Fruit fly (Drosophila melanogaster) whole organism, embryonic: ENCODE measurements around the gene edin.

ENCODE experiments used
- ATbp ChIP-seq: fragments of 200-800 bp; sonication (Bioruptor generic); optimal IDR thresholded peaks from 2 replicates; lab custom pipeline; 2017; ENCODE audit warnings: missing biosample characterization, mild to moderate bottlenecking, missing genetic modification characterization, missing genetic modification reagents
- Blimp-1 ChIP-seq: fragments of 200-800 bp; sonication (Bioruptor generic); optimal IDR thresholded peaks from 3 replicates; lab custom pipeline; 2018; ENCODE audit warnings: missing biosample characterization, missing genetic modification characterization, mild to moderate bottlenecking, moderate library complexity, missing genetic modification reagents
- CG10462 ChIP-seq: fragments of 200-800 bp; sonication (Bioruptor generic); optimal IDR thresholded peaks from 2 replicates; lab custom pipeline; 2016; ENCODE audit warnings: missing biosample characterization, missing genetic modification characterization
- CG12155 ChIP-seq: fragments of 200-800 bp; sonication (Bioruptor generic); optimal IDR thresholded peaks from 3 replicates; lab custom pipeline; 2016; ENCODE audit warnings: missing biosample characterization, missing genetic modification characterization
- CG12219 ChIP-seq: fragments of 200-800 bp; sonication (Bioruptor generic); optimal IDR thresholded peaks from 3 replicates; lab custom pipeline; 2018; ENCODE audit warnings: missing biosample characterization, mild to moderate bottlenecking, missing genetic modification characterization
- CG15011 ChIP-seq: fragments of 200-800 bp; sonication (Bioruptor generic); optimal IDR thresholded peaks from 3 replicates; lab custom pipeline; 2018; ENCODE audit warnings: missing biosample characterization, mild to moderate bottlenecking, missing genetic modification characterization
- CG16813 ChIP-seq: fragments of 200-800 bp; sonication (Bioruptor generic); IDR thresholded peaks from 3 replicates; pipeline ENCODE4 v1.3.6; 2022; ENCODE audit warnings: missing biosample characterization, missing genetic modification characterization; ENCODE audit not compliant: partially characterized antibody
- CG17186 ChIP-seq: fragments of 200-800 bp; sonication (Bioruptor generic); optimal IDR thresholded peaks from 3 replicates; lab custom pipeline; 2017; ENCODE audit warnings: missing biosample characterization, missing genetic modification reagents, missing genetic modification characterization
- CG17385 ChIP-seq: fragments of 200-800 bp; sonication (Bioruptor generic); optimal IDR thresholded peaks from 3 replicates; lab custom pipeline; 2018; ENCODE audit warnings: missing biosample characterization, mild to moderate bottlenecking, missing genetic modification characterization
- CG2199 ChIP-seq: fragments of 200-800 bp; sonication (Bioruptor generic); IDR thresholded peaks from 3 replicates; pipeline ENCODE4 v1.3.6; 2022; ENCODE audit warnings: missing biosample characterization, missing genetic modification characterization
- CG3281 ChIP-seq: fragments of 200-800 bp; sonication (Bioruptor generic); optimal IDR thresholded peaks from 3 replicates; lab custom pipeline; 2017; ENCODE audit warnings: missing biosample characterization, mild to moderate bottlenecking, missing genetic modification characterization
- CG33213 ChIP-seq: fragments of 200-800 bp; sonication (Bioruptor generic); optimal IDR thresholded peaks from 3 replicates; lab custom pipeline; 2016; ENCODE audit warnings: missing biosample characterization, missing genetic modification characterization
- CG34376 ChIP-seq: fragments of 200-800 bp; sonication (Bioruptor generic); optimal IDR thresholded peaks from 2 replicates; lab custom pipeline; 2018; ENCODE audit warnings: missing biosample characterization, mild to moderate bottlenecking, missing genetic modification characterization
- CG4707 ChIP-seq: fragments of 200-800 bp; sonication (Bioruptor generic); optimal IDR thresholded peaks from 2 replicates; lab custom pipeline; 2018; ENCODE audit warnings: missing biosample characterization, mild to moderate bottlenecking, missing genetic modification characterization, moderate library complexity
- CG4820 ChIP-seq: fragments of 200-800 bp; sonication (Bioruptor generic); optimal IDR thresholded peaks from 3 replicates; lab custom pipeline; 2016; ENCODE audit warnings: missing biosample characterization, missing genetic modification characterization
- CG6254 ChIP-seq: fragments of 200-800 bp; sonication (Bioruptor generic); optimal IDR thresholded peaks from 3 replicates; lab custom pipeline; 2017; ENCODE audit warnings: mild to moderate bottlenecking, missing biosample characterization, missing genetic modification reagents, missing genetic modification characterization
- CG7271 ChIP-seq: fragments of 200-800 bp; sonication (Bioruptor generic); optimal IDR thresholded peaks from 2 replicates; lab custom pipeline; 2018; ENCODE audit warnings: missing biosample characterization, mild to moderate bottlenecking, missing genetic modification characterization, moderate library complexity
- CG9727 ChIP-seq: fragments of 200-800 bp; sonication (Bioruptor generic); optimal IDR thresholded peaks from 3 replicates; lab custom pipeline; 2017; ENCODE audit warnings: missing biosample characterization, mild to moderate bottlenecking, missing genetic modification characterization
- CkIIα-i1 ChIP-seq: fragments of 200-800 bp; sonication (Bioruptor generic); IDR thresholded peaks from 2 replicates; pipeline ENCODE4 v1.3.6; 2022; ENCODE audit warnings: missing biosample characterization, missing genetic modification characterization
- D19B ChIP-seq: fragments of 200-800 bp; sonication (Bioruptor generic); optimal IDR thresholded peaks from 2 replicates; lab custom pipeline; 2017; ENCODE audit warnings: missing biosample characterization, mild to moderate bottlenecking, missing genetic modification characterization
- Deaf1 ChIP-seq: fragments of 200-800 bp; optimal IDR thresholded peaks from 3 replicates; lab custom pipeline; 2019; ENCODE audit warnings: missing biosample characterization, mild to moderate bottlenecking, missing genetic modification characterization, moderate library complexity
- Lhr ChIP-seq: fragments of 200-800 bp; sonication (Bioruptor generic); optimal IDR thresholded peaks from 3 replicates; lab custom pipeline; 2017; ENCODE audit warnings: mild to moderate bottlenecking, missing biosample characterization, missing genetic modification reagents, missing genetic modification characterization
- Max ChIP-seq: fragments of 200-800 bp; sonication (Bioruptor generic); optimal IDR thresholded peaks from 2 replicates; lab custom pipeline; 2016; ENCODE audit warnings: missing biosample characterization, mild to moderate bottlenecking, missing genetic modification characterization
- Mes4 ChIP-seq: fragments of 200-800 bp; sonication (Bioruptor generic); optimal IDR thresholded peaks from 2 replicates; lab custom pipeline; 2016; ENCODE audit warnings: missing biosample characterization, missing genetic modification characterization
- Nf-YA ChIP-seq: fragments of 200-800 bp; sonication (Bioruptor generic); IDR thresholded peaks from 2 replicates; pipeline ENCODE4 v1.3.6; 2022; ENCODE audit warnings: missing biosample characterization, missing genetic modification characterization
- Sin3A ChIP-seq: fragments of >200 bp; optimal IDR thresholded peaks from 2 replicates; lab custom pipeline; 2018
- Six4 ChIP-seq: fragments of 200-800 bp; sonication (Bioruptor generic); optimal IDR thresholded peaks from 2 replicates; lab custom pipeline; 2016; ENCODE audit warnings: missing biosample characterization, missing genetic modification characterization
- abd-A ChIP-seq: fragments of 200-800 bp; sonication (Bioruptor generic); optimal IDR thresholded peaks from 3 replicates; lab custom pipeline; 2019; ENCODE audit warnings: missing biosample characterization, mild to moderate bottlenecking, missing genetic modification characterization, moderate library complexity
- ac ChIP-seq: fragments of 200-800 bp; sonication (Bioruptor generic); optimal IDR thresholded peaks from 3 replicates; lab custom pipeline; 2017; ENCODE audit warnings: missing biosample characterization, mild to moderate bottlenecking, missing genetic modification characterization
- ato ChIP-seq: fragments of 200-800 bp; sonication (Bioruptor generic); IDR thresholded peaks from 2 replicates; pipeline ENCODE4 v1.3.6; 2022; ENCODE audit warnings: missing biosample characterization, missing genetic modification characterization; ENCODE audit not compliant: partially characterized antibody
- bowl ChIP-seq: fragments of 200-800 bp; sonication (Bioruptor generic); IDR thresholded peaks from 2 replicates; pipeline ENCODE4 v1.3.6; 2022; ENCODE audit warnings: missing biosample characterization, missing genetic modification characterization
- chinmo ChIP-seq: fragments of 200-800 bp; sonication (Bioruptor generic); IDR thresholded peaks from 4 replicates; pipeline ENCODE4 v1.3.6; 2022; ENCODE audit warnings: missing biosample characterization, missing genetic modification characterization; ENCODE audit not compliant: partially characterized antibody
- cwo ChIP-seq: fragments of 200-800 bp; sonication (Bioruptor generic); optimal IDR thresholded peaks from 3 replicates; lab custom pipeline; 2017; ENCODE audit warnings: missing biosample characterization, missing genetic modification characterization, mild to moderate bottlenecking, moderate library complexity, missing genetic modification reagents
- dmrt99B ChIP-seq: fragments of 200-800 bp; sonication (Bioruptor generic); optimal IDR thresholded peaks from 2 replicates; lab custom pipeline; 2018; ENCODE audit warnings: missing biosample characterization, mild to moderate bottlenecking, missing genetic modification characterization, moderate library complexity
- esg ChIP-seq: fragments of 200-800 bp; sonication (Bioruptor generic); conservative IDR thresholded peaks from 2 replicates; pipeline ENCODE4 v1.3.6; 2022; ENCODE audit warnings: missing biosample characterization, missing genetic modification characterization
- exex ChIP-seq: fragments of 200-800 bp; sonication (Bioruptor generic); optimal IDR thresholded peaks from 4 replicates; lab custom pipeline; 2018; ENCODE audit warnings: missing biosample characterization, mild to moderate bottlenecking, missing genetic modification characterization, moderate library complexity
- fru ChIP-seq: fragments of >200 bp; optimal IDR thresholded peaks from 2 replicates; lab custom pipeline; 2017
- kni ChIP-seq: fragments of 200-800 bp; sonication (Bioruptor generic); optimal IDR thresholded peaks from 3 replicates; lab custom pipeline; 2017; ENCODE audit warnings: mild to moderate bottlenecking, missing biosample characterization, missing genetic modification reagents, missing genetic modification characterization
- lmd ChIP-seq: fragments of 200-800 bp; sonication (Bioruptor generic); IDR thresholded peaks from 2 replicates; pipeline ENCODE4 v1.3.6; 2022; ENCODE audit warnings: missing biosample characterization, missing genetic modification characterization
- oc ChIP-seq: fragments of 200-800 bp; sonication (Bioruptor generic); optimal IDR thresholded peaks from 2 replicates; lab custom pipeline; 2018; ENCODE audit warnings: missing biosample characterization, mild to moderate bottlenecking, missing genetic modification characterization, moderate library complexity
- onecut ChIP-seq: fragments of 200-800 bp; sonication (Bioruptor generic); IDR thresholded peaks from 2 replicates; pipeline ENCODE4 v1.3.6; 2022; ENCODE audit warnings: missing biosample characterization, missing genetic modification characterization
- pita ChIP-seq: fragments of 200-800 bp; sonication (Bioruptor generic); optimal IDR thresholded peaks from 2 replicates; lab custom pipeline; 2017; ENCODE audit warnings: missing biosample characterization, mild to moderate bottlenecking, missing genetic modification characterization
- pros ChIP-seq: fragments of 200-800 bp; sonication (Bioruptor generic); optimal IDR thresholded peaks from 3 replicates; lab custom pipeline; 2019; ENCODE audit warnings: missing biosample characterization, mild to moderate bottlenecking, missing genetic modification characterization, moderate library complexity
- ro ChIP-seq: fragments of 200-800 bp; sonication (Bioruptor generic); IDR thresholded peaks from 2 replicates; pipeline ENCODE4 v1.3.6; 2022; ENCODE audit warnings: missing biosample characterization, missing genetic modification characterization
- row ChIP-seq: fragments of 200-800 bp; sonication (Bioruptor generic); IDR thresholded peaks from 3 replicates; pipeline ENCODE4 v1.3.6; 2022; ENCODE audit warnings: missing biosample characterization, missing genetic modification characterization
- sima ChIP-seq: fragments of 200-800 bp; sonication (Bioruptor generic); optimal IDR thresholded peaks from 2 replicates; lab custom pipeline; 2016; ENCODE audit warnings: missing biosample characterization, missing genetic modification characterization
- sob ChIP-seq: fragments of 200-800 bp; sonication (Bioruptor generic); IDR thresholded peaks from 2 replicates; pipeline ENCODE4 v1.3.6; 2022; ENCODE audit warnings: missing biosample characterization, missing genetic modification characterization
- sr ChIP-seq: fragments of 200-800 bp; sonication (Bioruptor generic); IDR thresholded peaks from 3 replicates; pipeline ENCODE4 v1.3.6; 2022; ENCODE audit warnings: missing biosample characterization, missing genetic modification characterization
- ssp ChIP-seq: fragments of 200-800 bp; sonication (Bioruptor generic); IDR thresholded peaks from 2 replicates; pipeline ENCODE4 v1.3.6; 2022; ENCODE audit warnings: missing biosample characterization, missing genetic modification characterization
- tup ChIP-seq: fragments of 200-800 bp; sonication (Bioruptor generic); optimal IDR thresholded peaks from 2 replicates; lab custom pipeline; 2016; ENCODE audit warnings: missing biosample characterization, mild to moderate bottlenecking, missing genetic modification characterization, moderate library complexity
- zen ChIP-seq: fragments of 200-800 bp; sonication (Bioruptor generic); optimal IDR thresholded peaks from 3 replicates; lab custom pipeline; 2018; ENCODE audit warnings: missing biosample characterization, mild to moderate bottlenecking, missing genetic modification characterization, moderate library complexity

Gene edin

dm6 chr3L:17493807-17494404, 774 bp upstream of the edin start (continued):
- TF ChIP-seq CG17385 (GFP tag; lab: Kevin White, UChicago) (no peak), CG10462 (GFP tag; lab: Kevin White, UChicago) (no peak), CG2199 (GFP tag; lab: Robert Waterston, UW) (peak; percentile 75; the same call in 1 of the 3 replicates), Sin3A (no peak), Nf-YA (no peak), sima (GFP tag; lab: Kevin White, UChicago) (no peak), CG7271 (tag; lab: Kevin White, UChicago) (no peak), ATbp (GFP tag; lab: Kevin White, UChicago) (no peak), CG16813 (no peak), sob (GFP tag; lab: Robert Waterston, UW) (no peak), ato (GFP tag; lab: Robert Waterston, UW) (no peak), CG6254 (GFP tag; lab: Kevin White, UChicago) (no peak), CkIIα-i1 (GFP tag; lab: Robert Waterston, UW) (no peak), tup (GFP tag; lab: Kevin White, UChicago) (no peak), Deaf1 (tag; lab: Kevin White, UChicago) (peak; percentile 38), cwo (peak; percentile 66), sr (peak; percentile 91), ac (no peak), CG3281 (GFP tag; lab: Kevin White, UChicago) (no peak), row (GFP tag; lab: Robert Waterston, UW) (0 out of 3 replicates have a peak, but pooled peaks have one; percentile 10), pita (GFP tag; lab: Kevin White, UChicago) (no peak), Lhr (no peak), Six4 (GFP tag; lab: Kevin White, UChicago) (no peak), pros (GFP tag; lab: Kevin White, UChicago) (peak; percentile 1), Blimp-1 (GFP tag; lab: Kevin White, UChicago) (peak; percentile 97), esg (GFP tag; lab: Robert Waterston, UW) (no peak), Max (GFP tag; lab: Kevin White, UChicago) (no peak), lmd (GFP tag; lab: Robert Waterston, UW) (no peak), D19B (GFP tag; lab: Kevin White, UChicago) (no peak), onecut (GFP tag; lab: Robert Waterston, UW) (no peak), exex (peak; percentile 46), CG15011 (no peak), kni (peak; percentile 37), CG34376 (GFP tag; lab: Kevin White, UChicago) (no peak), CG17186 (GFP tag; lab: Kevin White, UChicago) (no peak), zen (tag; lab: Kevin White, UChicago) (no peak), oc (tag; lab: Kevin White, UChicago) (peak; percentile 19), CG4820 (GFP tag; lab: Kevin White, UChicago) (no peak), Mes4 (no peak), CG9727 (GFP tag; lab: Kevin White, UChicago) (no peak), fru (lab: Kevin White, UChicago) (no peak), CG12155 (GFP tag; lab: Kevin White, UChicago) (no peak), CG12219 (GFP tag; lab: Kevin White, UChicago) (no peak), dmrt99B (no peak), chinmo (peak; percentile 68; the same call in 1 of the 4 replicates), ro (GFP tag; lab: Robert Waterston, UW) (no peak), abd-A (tag; lab: Kevin White, UChicago) (peak; percentile 73), CG4707 (GFP tag; lab: Kevin White, UChicago) (no peak), CG33213 (GFP tag; lab: Kevin White, UChicago) (no peak), ssp (no peak), bowl (GFP tag; lab: Robert Waterston, UW) (no peak)
